Worm (Caenorhabditis elegans) whole organism, young adult: Measurements from ENCODE around the gene T07G12.4.
A peak's percentile ranks its signal among the peaks of the same experiment; 100 is the strongest.

Source experiments
- B0035.1 ChIP-seq: sonication (generic microtip); optimal IDR thresholded peaks from 2 replicates; lab custom pipeline; 2016; ENCODE audit warnings: missing genetic modification characterization, mild to moderate bottlenecking, missing compliant biosample characterization, missing genotype, missing genetic modification reagents
- B0261.1 ChIP-seq: sonication (generic microtip); optimal IDR thresholded peaks from 2 replicates; lab custom pipeline; 2016; ENCODE audit warnings: mild to moderate bottlenecking, missing genetic modification characterization, moderate library complexity, missing compliant biosample characterization
- F23B12.7 ChIP-seq: sonication (generic microtip); optimal IDR thresholded peaks from 2 replicates; lab custom pipeline; 2017; ENCODE audit warnings: missing genetic modification characterization, mild to moderate bottlenecking, missing compliant biosample characterization, antibody characterized with exemption, moderate library complexity; ENCODE audit not compliant: insufficient read depth
- F33H1.4 ChIP-seq: fragments of 200-800 bp; sonication (Bioruptor generic); IDR thresholded peaks from 2 replicates; pipeline ENCODE4 v1.3.6; 2022; ENCODE audit warnings: missing genetic modification reagents, missing genetic modification characterization, missing compliant biosample characterization
- Y53G8AR.9 ChIP-seq: fragments of 200-800 bp; sonication (Bioruptor generic); conservative IDR thresholded peaks from 2 replicates; pipeline ENCODE4 v1.3.6; 2022; ENCODE audit warnings: missing genetic modification reagents, missing genetic modification characterization, missing compliant biosample characterization
- ZK185.1 ChIP-seq: sonication (generic microtip); optimal IDR thresholded peaks from 2 replicates; lab custom pipeline; 2016; ENCODE audit warnings: mild to moderate bottlenecking, missing genetic modification characterization, missing compliant biosample characterization; ENCODE audit not compliant: poor library complexity, severe bottlenecking
- attf-3 ChIP-seq: fragments of 200-800 bp; sonication (Bioruptor generic); conservative IDR thresholded peaks from 2 replicates; pipeline ENCODE4 v1.3.6; 2022; ENCODE audit warnings: missing genetic modification reagents, missing genetic modification characterization, missing compliant biosample characterization
- attf-5 ChIP-seq: fragments of 200-800 bp; sonication (Bioruptor generic); optimal IDR thresholded peaks from 2 replicates; lab custom pipeline; 2018; ENCODE audit warnings: mild to moderate bottlenecking, missing genetic modification characterization, missing compliant biosample characterization
- attf-6 ChIP-seq: fragments of 200-800 bp; sonication (Bioruptor generic); IDR thresholded peaks from 2 replicates; pipeline ENCODE4 v1.3.6; 2022; ENCODE audit warnings: missing genetic modification reagents, missing genetic modification characterization, missing compliant biosample characterization
- ceh-40 ChIP-seq: fragments of 200-800 bp; sonication (Bioruptor generic); IDR thresholded peaks from 2 replicates; pipeline ENCODE4 v1.3.6; 2022; ENCODE audit warnings: missing genetic modification characterization, missing compliant biosample characterization
- ceh-91 ChIP-seq: fragments of 200-800 bp; sonication (Bioruptor generic); IDR thresholded peaks from 2 replicates; pipeline ENCODE4 v1.3.6; 2022; ENCODE audit warnings: missing genetic modification reagents, missing genetic modification characterization, missing compliant biosample characterization
- efl-1 ChIP-seq: fragments of 150-350 bp; optimal IDR thresholded peaks from 2 replicates; lab custom pipeline; 2014; ENCODE audit warnings: missing biosample characterization, missing genetic modification reagents, missing genetic modification characterization
- egl-44 ChIP-seq: fragments of 200-800 bp; sonication (Bioruptor generic); IDR thresholded peaks from 2 replicates; pipeline ENCODE4 v1.3.6; 2022; ENCODE audit warnings: missing genetic modification reagents, missing genetic modification characterization, missing compliant biosample characterization
- him-1 ChIP-seq: sonication (generic microtip); optimal IDR thresholded peaks from 2 replicates; lab custom pipeline; 2016; ENCODE audit warnings: missing genotype, missing genetic modification reagents, missing genetic modification characterization, missing compliant biosample characterization
- hlh-12 ChIP-seq: sonication (generic microtip); optimal IDR thresholded peaks from 2 replicates; lab custom pipeline; 2016; ENCODE audit warnings: missing genetic modification characterization, missing compliant biosample characterization
- lin-35 ChIP-seq, 3 experiments: fragments of 150-350 bp in 2 of 3; sonication (generic microtip) in 1 of 3; optimal IDR thresholded peaks; 2 replicates each; lab custom pipeline; 2014 to 2018; ENCODE audit warnings: missing biosample characterization in 3 of 3, missing genetic modification characterization in 3 of 3, missing genetic modification reagents in 3 of 3
- lsl-1 ChIP-seq: fragments of 200-800 bp; sonication (Bioruptor generic); optimal IDR thresholded peaks from 2 replicates; lab custom pipeline; 2018; ENCODE audit warnings: mild to moderate bottlenecking, missing genetic modification characterization, moderate library complexity, missing compliant biosample characterization
- madf-6 ChIP-seq: fragments of 200-800 bp; sonication (Bioruptor generic); IDR thresholded peaks from 2 replicates; pipeline ENCODE4 v1.3.6; 2022; ENCODE audit warnings: missing genetic modification reagents, missing genetic modification characterization, missing compliant biosample characterization
- madf-8 ChIP-seq: fragments of 200-800 bp; sonication (Bioruptor generic); conservative IDR thresholded peaks from 2 replicates; pipeline ENCODE4 v1.3.6; 2022; ENCODE audit warnings: missing genetic modification reagents, missing genetic modification characterization, missing compliant biosample characterization
- mcd-1 ChIP-seq: fragments of 200-800 bp; sonication (Bioruptor generic); IDR thresholded peaks from 2 replicates; pipeline ENCODE4 v1.3.6; 2022; ENCODE audit warnings: missing genetic modification reagents, missing genetic modification characterization, missing compliant biosample characterization
- nhr-80 ChIP-seq: sonication (generic microtip); optimal IDR thresholded peaks from 2 replicates; lab custom pipeline; 2016; ENCODE audit warnings: missing genetic modification characterization, missing compliant biosample characterization
- rcor-1 ChIP-seq: fragments of 200-800 bp; sonication (Bioruptor generic); IDR thresholded peaks from 2 replicates; pipeline ENCODE4 v1.3.6; 2022; ENCODE audit warnings: missing genetic modification reagents, missing genetic modification characterization, missing compliant biosample characterization
- rpc-1 ChIP-seq, 2 experiments: fragments of 150-350 bp in 1 of 2; sonication (generic microtip) in 1 of 2; optimal IDR thresholded peaks; 2 replicates each; lab custom pipeline; 2014 to 2018; ENCODE audit warnings: missing biosample characterization in 1 of 2, missing genetic modification characterization in 1 of 2, missing genetic modification reagents in 1 of 2, missing genotype in 1 of 2
- snpc-1.1 ChIP-seq: sonication (generic microtip); optimal IDR thresholded peaks from 2 replicates; lab custom pipeline; 2017; ENCODE audit warnings: missing genetic modification characterization, mild to moderate bottlenecking, missing compliant biosample characterization, antibody characterized with exemption, moderate library complexity, missing genotype, missing genetic modification reagents; ENCODE audit not compliant: insufficient read depth
- snpc-4 ChIP-seq, 5 experiments: fragments of 150-350 bp in 1 of 5; sonication (generic microtip) in 4 of 5; optimal IDR thresholded peaks; 2 replicates each; lab custom pipeline; 2014 to 2018; ENCODE audit warnings: missing genetic modification characterization in 5 of 5, missing biosample characterization in 3 of 5, antibody characterized with exemption in 2 of 5, mild to moderate bottlenecking in 2 of 5, missing compliant biosample characterization in 2 of 5, missing genotype in 2 of 5, moderate library complexity in 2 of 5, missing genetic modification reagents in 1 of 5
- somi-1 ChIP-seq: fragments of 200-800 bp; sonication (Bioruptor generic); optimal IDR thresholded peaks from 2 replicates; lab custom pipeline; 2018; ENCODE audit warnings: mild to moderate bottlenecking, missing genetic modification characterization, missing compliant biosample characterization
- tbp1 ChIP-seq: fragments of 200-800 bp; sonication (Bioruptor generic); optimal IDR thresholded peaks from 2 replicates; lab custom pipeline; 2018; ENCODE audit warnings: mild to moderate bottlenecking, missing genetic modification characterization, missing compliant biosample characterization
- tbx-9 ChIP-seq: sonication (generic microtip); optimal IDR thresholded peaks from 2 replicates; lab custom pipeline; 2016; ENCODE audit warnings: borderline replicate concordance, missing genetic modification characterization, inconsistent platforms, missing compliant biosample characterization
- xnd-1 ChIP-seq: sonication (generic microtip); optimal IDR thresholded peaks from 2 replicates; lab custom pipeline; 2016; ENCODE audit warnings: missing genotype, missing genetic modification reagents, missing genetic modification characterization, missing compliant biosample characterization
- zfh-2 ChIP-seq: fragments of 200-800 bp; sonication (Bioruptor generic); conservative IDR thresholded peaks from 2 replicates; pipeline ENCODE4 v1.3.6; 2022; ENCODE audit warnings: missing genetic modification reagents, missing genetic modification characterization, missing compliant biosample characterization
- ztf-18 ChIP-seq: sonication (generic microtip); optimal IDR thresholded peaks from 2 replicates; lab custom pipeline; 2016; ENCODE audit warnings: missing genotype, mild to moderate bottlenecking, missing genetic modification characterization, missing compliant biosample characterization
- ztf-22 ChIP-seq: fragments of 200-800 bp; sonication (Bioruptor generic); optimal IDR thresholded peaks from 2 replicates; lab custom pipeline; 2018; ENCODE audit warnings: mild to moderate bottlenecking, missing genetic modification characterization, moderate library complexity, missing compliant biosample characterization
- ztf-6 ChIP-seq: fragments of 200-800 bp; sonication (Bioruptor generic); IDR thresholded peaks from 2 replicates; pipeline ENCODE4 v1.3.6; 2022; ENCODE audit warnings: missing genetic modification reagents, missing genetic modification characterization, missing compliant biosample characterization

T07G12.4 gene

ce11 chrIV:10546589-10547136, 8.2 kb upstream of the T07G12.4 start, which contains the start of gene zim-1:
zim-1 (plus strand) TSS chrIV:10547086.
- TF ChIP-seq ZK185.1 (tag; lab: Kevin White, UChicago) (no peak), rpc-1 (optimal IDR thresholded peaks at IDR 0.05; lab: Kevin White, UChicago) (no peak), rpc-1 (tag; optimal IDR thresholded peaks at IDR 0.05; lab: Kevin White, UChicago) (no peak), snpc-4 (GFP tag; optimal IDR thresholded peaks at IDR 0.05; lab: Kevin White, UChicago) (no peak), snpc-4 (tag; optimal IDR thresholded peaks at IDR 0.05; lab: Kevin White, UChicago) (peak in 1 of 4 experiments; percentile 2), mcd-1 (no peak), attf-3 (GFP tag; lab: Robert Waterston, UW) (no peak), F23B12.7 (no peak), somi-1 (GFP tag; lab: Kevin White, UChicago) (no peak), attf-6 (GFP tag; lab: Robert Waterston, UW) (no peak), ztf-18 (no peak), lsl-1 (peak; percentile 85), ztf-6 (GFP tag; lab: Robert Waterston, UW) (no peak), madf-6 (GFP tag; lab: Robert Waterston, UW) (peak; percentile 78), efl-1 (GFP tag; lab: Kevin White, UChicago) (peak; percentile 5), rcor-1 (GFP tag; lab: Robert Waterston, UW) (peak; percentile 26; the same call in 1 of the 2 replicates), hlh-12 (no peak), tbp1 (no peak), F33H1.4 (GFP tag; lab: Robert Waterston, UW) (peak; percentile 83), lin-35 (GFP tag; optimal IDR thresholded peaks at IDR 0.05; lab: Kevin White, UChicago) (no peak), ceh-91 (GFP tag; lab: Robert Waterston, UW) (0 out of 2 replicates have a peak, but pooled peaks have one; percentile 15), madf-8 (0 out of 2 replicates have a peak, but pooled peaks have one; percentile 24), tbx-9 (tag; lab: Kevin White, UChicago) (no peak), zfh-2 (GFP tag; lab: Robert Waterston, UW) (no peak), B0035.1 (tag; lab: Kevin White, UChicago) (no peak), xnd-1 (tag; lab: Kevin White, UChicago) (peak; percentile 77), attf-5 (GFP tag; lab: Kevin White, UChicago) (no peak)

ce11 chrIV:10545038-10545437, 6.6 kb upstream of the T07G12.4 start, which contains the start of gene T07G12.5:
T07G12.5 (minus strand) TSS chrIV:10545138.
- no peak for TF ChIP-seq ceh-40
- TF ChIP-seq B0261.1 (tag; lab: Kevin White, UChicago) = no peak
- TF ChIP-seq Y53G8AR.9 (GFP tag; lab: Robert Waterston, UW) = no peak
- TF ChIP-seq him-1 (tag; lab: Kevin White, UChicago) = no peak
- TF ChIP-seq snpc-1.1 (tag; lab: Kevin White, UChicago) = no peak

- TF ChIP-seq egl-44 (GFP tag; lab: Robert Waterston, UW) (no peak), nhr-80 (peak; percentile 51)
These were observed 4.9 kb upstream of the T07G12.4 start for ce11 chrIV:10543361-10543760.

ce11 chrIV:10542283-10542682, 3.8 kb upstream of the T07G12.4 start:
- TF ChIP-seq ztf-22 (no peak), nhr-80 (peak; percentile 50)
